Worm (Caenorhabditis elegans): ENCODE results near the gene C47E12.3.

C47E12.3 gene

ce11 chrIV:9976284-9976683 is 25.4 kb downstream of the C47E12.3 start, which contains the start of gene C47E12.14:
Gene C47E12.14, minus strand, starts transcription at chrIV:9976384.
- TF ChIP-seq klf-2 (GFP tag; conservative IDR thresholded peaks at IDR 0.05) (no peak), cog-1 (tag; optimal IDR thresholded peaks at IDR 0.05) (no peak), T22C8.4 (GFP tag; IDR thresholded peaks at IDR 0.05) (no peak), tab-1 (GFP tag; IDR thresholded peaks at IDR 0.05) (no peak), ztf-29 (GFP tag; IDR thresholded peaks at IDR 0.05) (no peak), ztf-23 (GFP tag; IDR thresholded peaks at IDR 0.05) (no peak), flt-1 (GFP tag; IDR thresholded peaks at IDR 0.05) (no peak), ref-1 (GFP tag; conservative IDR thresholded peaks at IDR 0.05) (no peak), med-1 (GFP tag; optimal IDR thresholded peaks at IDR 0.05; ENCODE audit: insufficient read depth) (no peak)

DNA sequence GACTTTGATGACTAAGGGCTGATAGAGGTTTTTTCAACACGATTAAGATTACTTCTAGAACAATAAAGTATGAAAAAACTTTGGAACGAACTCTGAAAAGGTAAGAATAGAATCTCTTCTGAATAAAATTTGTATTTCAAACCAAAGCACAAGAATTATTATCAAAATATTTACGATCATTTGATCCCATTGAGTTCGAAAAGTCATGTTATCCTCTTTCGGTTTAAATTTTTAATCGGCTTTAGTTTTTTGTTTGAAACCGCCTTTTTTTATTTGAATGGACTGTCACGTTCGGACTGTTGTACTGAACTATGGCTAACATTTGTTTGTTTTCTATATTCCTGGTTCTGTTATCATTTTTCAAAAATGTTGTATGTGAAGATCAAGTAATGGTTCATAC is 27.3 kb downstream of the C47E12.3 start, which contains the start of gene C47E12.9:
TSS of gene C47E12.9 (plus strand) at position 301 of the 400 bp plus-strand sequence.
- no peak for TF ChIP-seq cog-1 (tag; optimal IDR thresholded peaks at IDR 0.05)
- no peak for TF ChIP-seq ztf-29 (GFP tag; IDR thresholded peaks at IDR 0.05)
- no peak for TF ChIP-seq med-1 (GFP tag; optimal IDR thresholded peaks at IDR 0.05; ENCODE audit: insufficient read depth)
- TF ChIP-seq flt-1 (GFP tag; IDR thresholded peaks at IDR 0.05), result no peak
- TF ChIP-seq ztf-23 (GFP tag; IDR thresholded peaks at IDR 0.05), result no peak
- TF ChIP-seq tab-1 (GFP tag; IDR thresholded peaks at IDR 0.05), result no peak
- no peak for TF ChIP-seq ref-1 (GFP tag; conservative IDR thresholded peaks at IDR 0.05)
- TF ChIP-seq klf-2 (GFP tag; conservative IDR thresholded peaks at IDR 0.05), result no peak
- TF ChIP-seq T22C8.4 (GFP tag; IDR thresholded peaks at IDR 0.05), result no peak

DNA sequence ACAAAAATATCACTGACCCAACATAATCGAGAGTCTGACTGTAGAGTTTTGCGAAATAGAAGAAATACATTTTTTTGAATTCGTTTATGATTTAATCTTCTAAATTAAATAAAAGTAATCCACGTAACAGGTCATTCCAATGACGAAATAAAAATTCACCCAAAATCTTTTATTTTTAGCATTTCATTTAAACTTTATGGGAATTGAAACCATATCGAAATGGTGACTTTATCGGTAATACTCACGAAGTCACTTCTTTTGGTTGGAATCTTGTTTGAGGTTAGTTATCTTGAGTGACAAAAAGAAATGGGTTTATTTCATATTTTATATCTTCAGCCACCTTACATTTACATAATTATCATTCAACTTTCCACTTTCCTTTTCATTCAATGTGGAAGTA is 29.0 kb downstream of the C47E12.3 start, which contains the start of the genes C47E12.12 and C47E12.10:
TSS of gene C47E12.12 (minus strand) at position 101 of the 400 bp plus-strand sequence.
TSS of gene C47E12.10 (plus strand) at position 172 of the 400 bp plus-strand sequence.
- TF ChIP-seq ztf-29 (GFP tag; IDR thresholded peaks at IDR 0.05) (no peak), klf-2 (GFP tag; conservative IDR thresholded peaks at IDR 0.05) (no peak), flt-1 (GFP tag; IDR thresholded peaks at IDR 0.05) (no peak), ref-1 (GFP tag; conservative IDR thresholded peaks at IDR 0.05) (no peak), T22C8.4 (GFP tag; IDR thresholded peaks at IDR 0.05) (no peak), med-1 (GFP tag; optimal IDR thresholded peaks at IDR 0.05; ENCODE audit: insufficient read depth) (no peak), tab-1 (GFP tag; IDR thresholded peaks at IDR 0.05) (no peak), cog-1 (tag; optimal IDR thresholded peaks at IDR 0.05) (no peak), ztf-23 (GFP tag; IDR thresholded peaks at IDR 0.05) (no peak)

ce11 chrIV:9969081-9969480 is 32.6 kb downstream of the C47E12.3 start, which contains the start of the genes kin-5 and C47E12.11:
Gene kin-5, minus strand, starts transcription at chrIV:9969181.
Gene C47E12.11, plus strand, starts transcription at chrIV:9969400.
- no peak for TF ChIP-seq klf-2 (GFP tag; conservative IDR thresholded peaks at IDR 0.05)
- TF ChIP-seq T22C8.4 (GFP tag; IDR thresholded peaks at IDR 0.05), result no peak
- TF ChIP-seq ref-1 (GFP tag; conservative IDR thresholded peaks at IDR 0.05), result no peak
- no peak for TF ChIP-seq flt-1 (GFP tag; IDR thresholded peaks at IDR 0.05)
- TF ChIP-seq ztf-29 (GFP tag; IDR thresholded peaks at IDR 0.05), result no peak
- no peak for TF ChIP-seq cog-1 (tag; optimal IDR thresholded peaks at IDR 0.05)
- TF ChIP-seq tab-1 (GFP tag; IDR thresholded peaks at IDR 0.05), result no peak
- TF ChIP-seq ztf-23 (GFP tag; IDR thresholded peaks at IDR 0.05), result no peak
- no peak for TF ChIP-seq med-1 (GFP tag; optimal IDR thresholded peaks at IDR 0.05; ENCODE audit: insufficient read depth)

DNA sequence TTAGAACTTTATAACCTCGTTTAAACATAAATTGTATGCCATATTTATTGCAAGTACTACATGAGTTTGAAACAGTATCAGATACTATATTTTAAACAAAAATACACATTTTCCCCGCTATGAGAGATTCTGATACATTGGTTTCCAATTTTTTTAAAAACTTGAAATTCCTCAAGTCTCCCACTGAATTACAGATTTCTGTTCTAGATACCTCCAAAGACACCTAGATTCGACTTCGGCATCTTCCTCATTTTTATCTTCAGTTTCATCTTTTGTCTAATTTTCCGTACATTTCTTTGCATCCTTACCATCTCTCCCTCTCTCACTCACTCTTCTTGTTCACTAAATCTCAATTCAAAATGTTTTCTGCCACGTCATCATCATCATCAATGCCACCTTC is 37.7 kb downstream of the C47E12.3 start, which contains the start of gene T13H10.2:
TSS of gene T13H10.2 (plus strand) at position 301 of the 400 bp plus-strand sequence.
- TF ChIP-seq ref-1 (GFP tag; conservative IDR thresholded peaks at IDR 0.05) (no peak), ztf-29 (GFP tag; IDR thresholded peaks at IDR 0.05) (no peak), cog-1 (tag; optimal IDR thresholded peaks at IDR 0.05) (no peak), T22C8.4 (GFP tag; IDR thresholded peaks at IDR 0.05) (no peak), flt-1 (GFP tag; IDR thresholded peaks at IDR 0.05) (no peak), ztf-23 (GFP tag; IDR thresholded peaks at IDR 0.05) (no peak), tab-1 (GFP tag; IDR thresholded peaks at IDR 0.05) (no peak), klf-2 (GFP tag; conservative IDR thresholded peaks at IDR 0.05) (no peak), med-1 (GFP tag; optimal IDR thresholded peaks at IDR 0.05; ENCODE audit: insufficient read depth) (no peak)

ce11 chrIV:9953333-9953732 is 48.3 kb downstream of the C47E12.3 start, which contains the start of gene gon-1:
Gene gon-1, minus strand, starts transcription at chrIV:9953433.
- TF ChIP-seq ztf-23 (GFP tag; IDR thresholded peaks at IDR 0.05) (no peak), med-1 (GFP tag; optimal IDR thresholded peaks at IDR 0.05; ENCODE audit: insufficient read depth) (no peak), ztf-29 (GFP tag; IDR thresholded peaks at IDR 0.05) (no peak), ref-1 (GFP tag; conservative IDR thresholded peaks at IDR 0.05) (no peak), cog-1 (tag; optimal IDR thresholded peaks at IDR 0.05) (no peak), T22C8.4 (GFP tag; IDR thresholded peaks at IDR 0.05) (no peak), klf-2 (GFP tag; conservative IDR thresholded peaks at IDR 0.05) (no peak), flt-1 (GFP tag; IDR thresholded peaks at IDR 0.05) (no peak), tab-1 (GFP tag; IDR thresholded peaks at IDR 0.05) (no peak)
